Worm (Caenorhabditis elegans) whole organism, late embryonic: ENCODE measurements around the gene pph-4.1.

Experiments used
- C08G9.2 ChIP-seq: sonication (generic microtip); optimal IDR thresholded peaks from 2 replicates; lab custom pipeline; 2016; ENCODE audit warnings: mild to moderate bottlenecking, missing genetic modification characterization, moderate library complexity, missing compliant biosample characterization
- F13H6.1 ChIP-seq: sonication (generic microtip); optimal IDR thresholded peaks from 2 replicates; lab custom pipeline; 2016; ENCODE audit warnings: missing genetic modification characterization, missing compliant biosample characterization
- K02D7.2 ChIP-seq: sonication (generic microtip); optimal IDR thresholded peaks from 2 replicates; lab custom pipeline; 2017; ENCODE audit warnings: mild to moderate bottlenecking, missing genetic modification characterization, missing compliant biosample characterization
- K09A11.1 ChIP-seq: sonication (generic microtip); optimal IDR thresholded peaks from 2 replicates; lab custom pipeline; 2017; ENCODE audit warnings: antibody characterized with exemption, mild to moderate bottlenecking, missing genetic modification characterization, missing compliant biosample characterization; ENCODE audit not compliant: insufficient read depth
- T23F11.4 ChIP-seq: fragments of 200-800 bp; sonication (Bioruptor generic); optimal IDR thresholded peaks from 2 replicates; lab custom pipeline; 2018; ENCODE audit warnings: mild to moderate bottlenecking, missing genetic modification characterization, missing compliant biosample characterization
- Y22D7AL.16 ChIP-seq: sonication (generic microtip); optimal IDR thresholded peaks from 2 replicates; lab custom pipeline; 2016; ENCODE audit warnings: missing genetic modification characterization, missing compliant biosample characterization
- ahr-1 ChIP-seq: sonication (generic microtip); optimal IDR thresholded peaks from 2 replicates; lab custom pipeline; 2016; ENCODE audit warnings: missing genetic modification characterization, missing compliant biosample characterization
- ceh-18 ChIP-seq: sonication (generic microtip); optimal IDR thresholded peaks from 2 replicates; lab custom pipeline; 2016; ENCODE audit warnings: missing genetic modification characterization, missing compliant biosample characterization
- ceh-19 ChIP-seq: fragments of 200-800 bp; sonication (Bioruptor generic); optimal IDR thresholded peaks from 2 replicates; lab custom pipeline; 2018; ENCODE audit warnings: mild to moderate bottlenecking, missing genetic modification characterization, missing compliant biosample characterization
- ceh-24 ChIP-seq: sonication (generic microtip); optimal IDR thresholded peaks from 2 replicates; lab custom pipeline; 2016; ENCODE audit warnings: mild to moderate bottlenecking, missing genetic modification characterization, missing compliant biosample characterization
- ceh-30 ChIP-seq: fragments of 150-350 bp; optimal IDR thresholded peaks from 2 replicates; lab custom pipeline; 2014; ENCODE audit warnings: missing biosample characterization, missing genetic modification characterization
- ceh-34 ChIP-seq: sonication (generic microtip); optimal IDR thresholded peaks from 2 replicates; lab custom pipeline; 2016; ENCODE audit warnings: mild to moderate bottlenecking, missing genetic modification characterization, missing compliant biosample characterization
- ceh-45 ChIP-seq: fragments of 200-800 bp; sonication (Bioruptor generic); IDR thresholded peaks from 2 replicates; pipeline ENCODE4 v1.3.6; 2022; ENCODE audit warnings: missing genetic modification reagents, missing genetic modification characterization, missing compliant biosample characterization
- ceh-48 ChIP-seq: sonication (generic microtip); optimal IDR thresholded peaks from 2 replicates; lab custom pipeline; 2016; ENCODE audit warnings: missing genetic modification characterization, inconsistent platforms, missing compliant biosample characterization
- ceh-9 ChIP-seq: sonication (generic microtip); optimal IDR thresholded peaks from 2 replicates; lab custom pipeline; 2016; ENCODE audit warnings: mild to moderate bottlenecking, missing genetic modification characterization, inconsistent platforms, missing compliant biosample characterization
- che-1 ChIP-seq: sonication (generic microtip); optimal IDR thresholded peaks from 2 replicates; lab custom pipeline; 2016; ENCODE audit warnings: mild to moderate bottlenecking, missing genetic modification characterization, missing compliant biosample characterization
- elt-2 ChIP-seq: sonication (generic microtip); optimal IDR thresholded peaks from 2 replicates; lab custom pipeline; 2016; ENCODE audit warnings: missing genetic modification reagents, missing genetic modification characterization, missing compliant biosample characterization
- elt-4 ChIP-seq: sonication (generic microtip); optimal IDR thresholded peaks from 2 replicates; lab custom pipeline; 2016; ENCODE audit warnings: missing genetic modification characterization, missing compliant biosample characterization
- gmeb-2 ChIP-seq: sonication (generic microtip); optimal IDR thresholded peaks from 2 replicates; lab custom pipeline; 2016; ENCODE audit warnings: missing genetic modification characterization, inconsistent platforms, missing compliant biosample characterization
- hlh-15 ChIP-seq: sonication (generic microtip); optimal IDR thresholded peaks from 2 replicates; lab custom pipeline; 2016; ENCODE audit warnings: missing genetic modification characterization, missing compliant biosample characterization
- hlh-30 ChIP-seq: sonication (generic microtip); optimal IDR thresholded peaks from 2 replicates; lab custom pipeline; 2017; ENCODE audit warnings: antibody characterized with exemption, missing genetic modification characterization, missing compliant biosample characterization; ENCODE audit not compliant: insufficient read depth
- hlh-6 ChIP-seq: sonication (generic microtip); optimal IDR thresholded peaks from 2 replicates; lab custom pipeline; 2016; ENCODE audit warnings: missing genotype, missing genetic modification characterization, missing compliant biosample characterization
- lin-11 ChIP-seq: fragments of 200-800 bp; sonication (Bioruptor generic); optimal IDR thresholded peaks from 2 replicates; lab custom pipeline; 2018; ENCODE audit warnings: mild to moderate bottlenecking, missing genetic modification characterization, missing compliant biosample characterization
- mec-3 ChIP-seq: sonication (generic microtip); optimal IDR thresholded peaks from 2 replicates; lab custom pipeline; 2016; ENCODE audit warnings: borderline replicate concordance, missing genetic modification characterization, missing compliant biosample characterization
- nhr-232 ChIP-seq: sonication (generic microtip); optimal IDR thresholded peaks from 2 replicates; lab custom pipeline; 2016; ENCODE audit warnings: missing genetic modification characterization, missing compliant biosample characterization
- npax-4 ChIP-seq: sonication (generic microtip); optimal IDR thresholded peaks from 2 replicates; lab custom pipeline; 2016; ENCODE audit warnings: missing genetic modification characterization, missing compliant biosample characterization
- odd-2 ChIP-seq: sonication (generic microtip); optimal IDR thresholded peaks from 2 replicates; lab custom pipeline; 2017; ENCODE audit warnings: antibody characterized with exemption, mild to moderate bottlenecking, missing genetic modification characterization, missing compliant biosample characterization
- pag-3 ChIP-seq: sonication (generic microtip); optimal IDR thresholded peaks from 2 replicates; lab custom pipeline; 2016; ENCODE audit warnings: missing compliant biosample characterization, missing genetic modification characterization, borderline replicate concordance
- pros-1 ChIP-seq: fragments of 150-350 bp; optimal IDR thresholded peaks from 2 replicates; lab custom pipeline; 2014; ENCODE audit warnings: missing biosample characterization, missing genetic modification reagents, missing genetic modification characterization
- rnt-1 ChIP-seq: sonication (generic microtip); optimal IDR thresholded peaks from 2 replicates; lab custom pipeline; 2016; ENCODE audit warnings: missing genetic modification characterization, missing compliant biosample characterization
- syd-9 ChIP-seq: sonication (generic microtip); optimal IDR thresholded peaks from 2 replicates; lab custom pipeline; 2016; ENCODE audit warnings: mild to moderate bottlenecking, missing genetic modification characterization, moderate library complexity, missing compliant biosample characterization
- tbx-2 ChIP-seq: sonication (generic microtip); optimal IDR thresholded peaks from 2 replicates; lab custom pipeline; 2016; ENCODE audit warnings: missing genetic modification characterization, missing compliant biosample characterization
- tbx-7 ChIP-seq: sonication (generic microtip); optimal IDR thresholded peaks from 2 replicates; lab custom pipeline; 2016; ENCODE audit warnings: missing genotype, missing genetic modification characterization, missing compliant biosample characterization
- unc-42 ChIP-seq: sonication (generic microtip); optimal IDR thresholded peaks from 2 replicates; lab custom pipeline; 2016; ENCODE audit warnings: missing genotype, missing genetic modification characterization, missing compliant biosample characterization
- unc-55 ChIP-seq: sonication (generic microtip); optimal IDR thresholded peaks from 2 replicates; lab custom pipeline; 2017; ENCODE audit warnings: missing biosample characterization, missing genetic modification reagents, missing genetic modification characterization
- unc-86 ChIP-seq: sonication (generic microtip); optimal IDR thresholded peaks from 2 replicates; lab custom pipeline; 2016; ENCODE audit warnings: missing genetic modification characterization, missing compliant biosample characterization
- zip-5 ChIP-seq: sonication (generic microtip); optimal IDR thresholded peaks from 2 replicates; lab custom pipeline; 2016; ENCODE audit warnings: missing genetic modification characterization, missing compliant biosample characterization
- ztf-16 ChIP-seq: sonication (generic microtip); optimal IDR thresholded peaks from 2 replicates; lab custom pipeline; 2017; ENCODE audit warnings: missing genetic modification characterization, missing compliant biosample characterization

Gene pph-4.1

DNA sequence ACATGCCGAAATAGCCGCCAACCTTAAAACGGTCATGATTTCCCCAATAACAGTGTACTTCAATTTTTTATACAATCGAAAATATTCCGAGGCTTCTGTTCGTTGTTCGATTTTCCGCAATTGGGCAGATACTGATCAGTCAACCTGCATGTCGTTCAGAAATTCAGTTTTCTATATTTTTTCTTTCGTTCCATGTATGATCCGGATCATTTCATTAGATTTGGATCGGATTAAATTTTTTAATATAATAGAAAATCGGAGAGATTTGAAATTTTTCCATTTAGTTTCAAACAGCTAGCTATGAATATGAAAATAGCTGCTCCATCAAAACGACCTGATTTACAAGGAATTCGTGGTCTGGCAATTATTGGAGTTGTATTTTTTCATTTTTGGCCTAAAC is 36.0 kb downstream of the pph-4.1 start, which contains the start of gene Y75B8A.37:
TSS of gene Y75B8A.37 (plus strand) at position 301 of the 400 bp plus-strand sequence.
- no peak for TF ChIP-seq odd-2 (tag; lab: Kevin White, UChicago)
- no peak for TF ChIP-seq elt-4
- TF ChIP-seq lin-11 (tag; lab: Kevin White, UChicago), result no peak
- TF ChIP-seq nhr-232 (tag; lab: Kevin White, UChicago), result no peak
- TF ChIP-seq unc-42 (tag; lab: Kevin White, UChicago), result no peak
- TF ChIP-seq pag-3, result no peak
- no peak for TF ChIP-seq rnt-1 (tag; lab: Kevin White, UChicago)
- no peak for TF ChIP-seq ceh-9 (tag; lab: Kevin White, UChicago)
- no peak for TF ChIP-seq ceh-18 (tag; lab: Kevin White, UChicago)
- TF ChIP-seq tbx-7 (tag; lab: Kevin White, UChicago), result no peak
- no peak for TF ChIP-seq hlh-15 (tag; lab: Kevin White, UChicago)
- no peak for TF ChIP-seq ztf-16 (tag; lab: Kevin White, UChicago)
- TF ChIP-seq che-1 (tag; lab: Kevin White, UChicago), result no peak
- no peak for TF ChIP-seq gmeb-2 (tag; lab: Kevin White, UChicago)
- no peak for TF ChIP-seq ceh-19 (GFP tag; lab: Kevin White, UChicago)
- TF ChIP-seq ceh-48 (tag; lab: Kevin White, UChicago), result no peak
- no peak for TF ChIP-seq T23F11.4 (GFP tag; lab: Kevin White, UChicago)
- no peak for TF ChIP-seq zip-5 (tag; lab: Kevin White, UChicago)
- TF ChIP-seq npax-4, result no peak
- TF ChIP-seq ceh-30 (tag; lab: Kevin White, UChicago), result no peak

DNA sequence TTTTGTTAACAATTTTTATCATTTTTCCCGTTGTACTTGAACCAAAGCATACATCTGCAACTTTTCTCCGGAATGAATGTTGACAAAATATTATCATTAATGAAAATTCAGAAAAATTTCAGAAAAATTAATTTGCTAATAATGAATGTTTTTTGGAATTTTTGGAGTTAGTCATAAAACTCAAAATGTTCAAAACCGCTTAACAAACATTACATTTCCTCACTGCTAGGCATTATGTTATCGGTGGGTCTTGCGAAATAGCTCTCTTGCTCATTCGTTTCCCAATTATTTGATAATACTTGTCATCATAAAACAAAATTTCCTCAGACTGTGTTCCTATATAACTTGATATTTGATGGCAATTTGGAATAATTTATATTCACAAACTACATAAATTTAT is 38.2 kb downstream of the pph-4.1 start, which contains the start of gene Y75B8A.39:
TSS of gene Y75B8A.39 (plus strand) at position 301 of the 400 bp plus-strand sequence.
- no peak for TF ChIP-seq unc-42 (tag; lab: Kevin White, UChicago)
- TF ChIP-seq K09A11.1 (tag; lab: Kevin White, UChicago), result no peak
- no peak for TF ChIP-seq unc-86
- no peak for TF ChIP-seq syd-9

DNA sequence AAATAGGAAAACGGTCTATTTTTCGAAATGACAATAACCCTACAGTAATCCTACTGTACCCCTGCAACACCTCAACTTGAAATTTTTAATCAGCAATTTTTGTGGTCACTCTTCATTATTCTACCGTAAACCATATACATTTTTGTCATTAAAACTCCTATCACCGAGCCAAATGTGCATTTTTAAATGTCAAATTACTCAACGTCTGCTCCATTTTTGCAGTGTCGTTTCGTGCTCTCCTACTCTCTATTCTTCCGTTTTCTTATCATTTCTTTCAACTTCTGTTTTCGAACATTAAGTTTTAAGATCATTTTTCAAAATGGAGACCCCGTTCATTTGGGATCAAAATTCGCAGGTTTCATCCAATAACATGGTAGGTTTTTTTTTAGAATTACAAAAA is 43.7 kb downstream of the pph-4.1 start, which contains the start of gene pqn-92:
TSS of gene pqn-92 (plus strand) at position 307 of the 400 bp plus-strand sequence.
- no peak for TF ChIP-seq F13H6.1 (tag; lab: Kevin White, UChicago)
- TF ChIP-seq ceh-34, result no peak
- no peak for TF ChIP-seq hlh-30 (tag; lab: Kevin White, UChicago)
- no peak for TF ChIP-seq tbx-2 (tag; lab: Kevin White, UChicago)
- no peak for TF ChIP-seq Y22D7AL.16 (tag; lab: Kevin White, UChicago)
- TF ChIP-seq ceh-9 (tag; lab: Kevin White, UChicago), result no peak
- TF ChIP-seq ceh-24 (tag; lab: Kevin White, UChicago), result no peak
- TF ChIP-seq C08G9.2, result no peak
- TF ChIP-seq ceh-18 (tag; lab: Kevin White, UChicago), result no peak
- no peak for TF ChIP-seq ztf-16 (tag; lab: Kevin White, UChicago)
- TF ChIP-seq npax-4, result no peak
- TF ChIP-seq elt-2 (tag; lab: Kevin White, UChicago), result no peak
- no peak for TF ChIP-seq ceh-48 (tag; lab: Kevin White, UChicago)

DNA sequence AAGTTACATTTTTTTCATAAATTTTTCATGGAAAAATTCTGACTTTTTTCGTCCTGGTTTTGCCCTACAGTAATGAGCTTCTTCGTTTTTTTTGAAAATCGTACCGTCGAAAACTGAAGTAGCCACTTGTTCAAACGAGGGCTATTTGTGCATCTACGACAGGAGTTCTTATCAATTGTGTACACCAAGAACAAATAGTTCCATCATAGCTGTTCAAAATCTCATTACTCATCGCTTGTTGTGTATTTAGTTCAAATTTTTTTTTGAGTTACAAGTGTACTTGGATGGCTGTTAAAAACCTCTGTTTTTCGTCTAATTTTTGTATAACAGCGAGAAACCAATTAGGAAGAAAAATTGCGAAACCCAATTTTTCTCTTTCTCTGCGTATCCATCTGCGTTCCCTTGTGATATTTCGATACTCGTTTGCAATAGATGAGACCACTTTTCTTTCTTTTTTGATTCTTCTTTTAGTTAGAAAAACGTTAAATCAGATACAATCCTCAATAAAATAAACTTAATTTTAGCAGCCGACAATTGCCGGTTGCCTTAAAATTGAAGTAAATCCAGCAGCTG is 46.2 kb downstream of the pph-4.1 start:
- TF ChIP-seq mec-3 (tag; lab: Kevin White, UChicago), result no peak
- TF ChIP-seq unc-55 (GFP tag; lab: Kevin White, UChicago), result no peak
- no peak for TF ChIP-seq ceh-45 (GFP tag; lab: Robert Waterston, UW)
- TF ChIP-seq nhr-232 (tag; lab: Kevin White, UChicago), result no peak
- TF ChIP-seq rnt-1 (tag; lab: Kevin White, UChicago), result no peak
- no peak for TF ChIP-seq pros-1
- no peak for TF ChIP-seq ahr-1 (tag; lab: Kevin White, UChicago)
- TF ChIP-seq ceh-30 (tag; lab: Kevin White, UChicago), result no peak
- no peak for TF ChIP-seq K02D7.2 (tag; lab: Kevin White, UChicago)
- TF ChIP-seq gmeb-2 (tag; lab: Kevin White, UChicago), result no peak
- no peak for TF ChIP-seq hlh-6 (tag; lab: Kevin White, UChicago)
